Worm (Caenorhabditis elegans) whole organism, late embryonic: ENCODE results near the gene T21B10.4.

Source experiments
- C38D4.7 ChIP-seq: fragments of 200-800 bp; sonication (Bioruptor generic); optimal IDR thresholded peaks from 2 replicates; lab custom pipeline; 2018; ENCODE audit warnings: mild to moderate bottlenecking, missing genetic modification characterization, moderate library complexity, missing compliant biosample characterization
- T23F11.4 ChIP-seq: fragments of 200-800 bp; sonication (Bioruptor generic); optimal IDR thresholded peaks from 2 replicates; lab custom pipeline; 2018; ENCODE audit warnings: mild to moderate bottlenecking, missing genetic modification characterization, missing compliant biosample characterization
- ceh-14 ChIP-seq: sonication (generic microtip); optimal IDR thresholded peaks from 2 replicates; lab custom pipeline; 2016; ENCODE audit warnings: missing genotype, missing genetic modification characterization, missing compliant biosample characterization
- ceh-18 ChIP-seq: sonication (generic microtip); optimal IDR thresholded peaks from 2 replicates; lab custom pipeline; 2016; ENCODE audit warnings: missing genetic modification characterization, missing compliant biosample characterization
- ceh-2 ChIP-seq: sonication (generic microtip); optimal IDR thresholded peaks from 2 replicates; lab custom pipeline; 2016; ENCODE audit warnings: missing genotype, missing genetic modification characterization, missing compliant biosample characterization
- ceh-22 ChIP-seq: sonication (generic microtip); optimal IDR thresholded peaks from 2 replicates; lab custom pipeline; 2017; ENCODE audit warnings: missing biosample characterization, missing genetic modification characterization
- ceh-31 ChIP-seq: sonication (generic microtip); optimal IDR thresholded peaks from 2 replicates; lab custom pipeline; 2016; ENCODE audit warnings: missing genetic modification characterization, missing compliant biosample characterization
- ceh-34 ChIP-seq: sonication (generic microtip); optimal IDR thresholded peaks from 2 replicates; lab custom pipeline; 2016; ENCODE audit warnings: mild to moderate bottlenecking, missing genetic modification characterization, missing compliant biosample characterization
- ceh-45 ChIP-seq: fragments of 200-800 bp; sonication (Bioruptor generic); IDR thresholded peaks from 2 replicates; pipeline ENCODE4 v1.3.6; 2022; ENCODE audit warnings: missing genetic modification reagents, missing genetic modification characterization, missing compliant biosample characterization
- ceh-9 ChIP-seq: sonication (generic microtip); optimal IDR thresholded peaks from 2 replicates; lab custom pipeline; 2016; ENCODE audit warnings: mild to moderate bottlenecking, missing genetic modification characterization, inconsistent platforms, missing compliant biosample characterization
- che-1 ChIP-seq: sonication (generic microtip); optimal IDR thresholded peaks from 2 replicates; lab custom pipeline; 2016; ENCODE audit warnings: mild to moderate bottlenecking, missing genetic modification characterization, missing compliant biosample characterization
- elt-2 ChIP-seq: sonication (generic microtip); optimal IDR thresholded peaks from 2 replicates; lab custom pipeline; 2016; ENCODE audit warnings: missing genetic modification reagents, missing genetic modification characterization, missing compliant biosample characterization
- hlh-13 ChIP-seq: fragments of 200-800 bp; sonication (Bioruptor generic); optimal IDR thresholded peaks from 2 replicates; lab custom pipeline; 2018; ENCODE audit warnings: mild to moderate bottlenecking, missing genetic modification characterization, missing compliant biosample characterization
- hlh-15 ChIP-seq: sonication (generic microtip); optimal IDR thresholded peaks from 2 replicates; lab custom pipeline; 2016; ENCODE audit warnings: missing genetic modification characterization, missing compliant biosample characterization
- hlh-30 ChIP-seq: sonication (generic microtip); optimal IDR thresholded peaks from 2 replicates; lab custom pipeline; 2017; ENCODE audit warnings: antibody characterized with exemption, missing genetic modification characterization, missing compliant biosample characterization; ENCODE audit not compliant: insufficient read depth
- hlh-8 ChIP-seq: sonication (generic microtip); optimal IDR thresholded peaks from 2 replicates; lab custom pipeline; 2016; ENCODE audit warnings: missing genotype, missing genetic modification characterization, missing compliant biosample characterization
- nhr-11 ChIP-seq: fragments of 150-350 bp; optimal IDR thresholded peaks from 2 replicates; lab custom pipeline; 2014; ENCODE audit warnings: missing biosample characterization, missing genetic modification characterization
- nhr-232 ChIP-seq: sonication (generic microtip); optimal IDR thresholded peaks from 2 replicates; lab custom pipeline; 2016; ENCODE audit warnings: missing genetic modification characterization, missing compliant biosample characterization
- pat-9 ChIP-seq: fragments of 200-800 bp; sonication (Bioruptor generic); optimal IDR thresholded peaks from 2 replicates; lab custom pipeline; 2018; ENCODE audit warnings: mild to moderate bottlenecking, missing genetic modification characterization, moderate library complexity, missing compliant biosample characterization
- pha-2 ChIP-seq: sonication (generic microtip); optimal IDR thresholded peaks from 2 replicates; lab custom pipeline; 2017; ENCODE audit warnings: mild to moderate bottlenecking, missing genetic modification characterization, missing compliant biosample characterization
- pros-1 ChIP-seq: fragments of 150-350 bp; optimal IDR thresholded peaks from 2 replicates; lab custom pipeline; 2014; ENCODE audit warnings: missing biosample characterization, missing genetic modification reagents, missing genetic modification characterization
- ref-2 ChIP-seq: sonication (generic microtip); optimal IDR thresholded peaks from 2 replicates; lab custom pipeline; 2016; ENCODE audit warnings: missing genetic modification characterization, missing compliant biosample characterization
- sdc-2 ChIP-seq: sonication (generic microtip); optimal IDR thresholded peaks from 2 replicates; lab custom pipeline; 2016; ENCODE audit warnings: missing genotype, missing genetic modification characterization, missing compliant biosample characterization
- sox-4 ChIP-seq: sonication (generic microtip); optimal IDR thresholded peaks from 2 replicates; lab custom pipeline; 2017; ENCODE audit warnings: mild to moderate bottlenecking, missing genetic modification characterization, inconsistent platforms, missing compliant biosample characterization
- tbx-2 ChIP-seq: sonication (generic microtip); optimal IDR thresholded peaks from 2 replicates; lab custom pipeline; 2016; ENCODE audit warnings: missing genetic modification characterization, missing compliant biosample characterization
- unc-3 ChIP-seq, 2 experiments: fragments of 200-800 bp in 1 of 2; sonication (Bioruptor generic) in 1 of 2; sonication (generic microtip) in 1 of 2; conservative IDR thresholded peaks in 1 of 2; optimal IDR thresholded peaks in 1 of 2; 2 replicates each; pipeline versions ENCODE4 v1.3.6 to Lab custom; 2016 to 2022; ENCODE audit warnings: missing compliant biosample characterization in 2 of 2, missing genetic modification characterization in 2 of 2, missing genetic modification reagents in 1 of 2
- unc-42 ChIP-seq: sonication (generic microtip); optimal IDR thresholded peaks from 2 replicates; lab custom pipeline; 2016; ENCODE audit warnings: missing genotype, missing genetic modification characterization, missing compliant biosample characterization
- unc-55 ChIP-seq: sonication (generic microtip); optimal IDR thresholded peaks from 2 replicates; lab custom pipeline; 2017; ENCODE audit warnings: missing biosample characterization, missing genetic modification reagents, missing genetic modification characterization
- unc-86 ChIP-seq: sonication (generic microtip); optimal IDR thresholded peaks from 2 replicates; lab custom pipeline; 2016; ENCODE audit warnings: missing genetic modification characterization, missing compliant biosample characterization
- zip-5 ChIP-seq: sonication (generic microtip); optimal IDR thresholded peaks from 2 replicates; lab custom pipeline; 2016; ENCODE audit warnings: missing genetic modification characterization, missing compliant biosample characterization

The T21B10.4 gene

DNA sequence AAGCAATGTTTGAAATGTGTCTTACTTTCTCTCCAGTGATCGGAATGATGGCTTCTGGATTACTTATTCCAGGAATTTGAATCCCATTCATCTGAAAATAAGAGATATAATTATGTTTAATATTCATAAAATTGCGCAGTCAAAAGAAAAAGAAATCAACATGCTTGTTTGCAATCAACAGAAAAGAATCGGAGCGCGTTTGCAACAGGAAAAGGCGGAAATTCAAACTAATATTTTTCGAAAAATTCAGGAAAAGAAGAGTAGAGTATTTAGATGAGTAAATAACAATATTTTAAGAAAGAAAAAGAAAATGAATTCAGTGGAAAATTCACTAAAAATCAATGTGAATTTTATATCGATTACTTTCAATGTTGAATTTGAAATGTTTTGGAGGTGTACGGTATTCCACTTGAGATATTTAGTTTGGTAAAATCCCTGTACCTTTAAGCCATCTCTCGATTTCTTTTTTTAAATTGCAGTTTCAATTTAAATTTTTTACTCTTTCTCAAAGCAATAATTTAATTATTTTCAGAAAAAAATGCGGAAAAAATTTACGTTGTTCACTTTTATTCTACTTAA lies at the start of gene T21B10.4, which contains the start of gene set-17:
Gene T21B10.4 (plus strand): TSS at position 533 of the 579 bp plus-strand sequence.
Gene set-17 (minus strand): TSS at position 127 of the 579 bp plus-strand sequence.
- TF ChIP-seq elt-2 (tag; lab: Kevin White, UChicago) (no peak), hlh-13 (GFP tag; lab: Kevin White, UChicago) (no peak), ceh-14 (tag; lab: Kevin White, UChicago) (no peak), tbx-2 (no peak), sox-4 (tag; lab: Kevin White, UChicago) (no peak), C38D4.7 (GFP tag; lab: Kevin White, UChicago) (no peak), ceh-18 (no peak), unc-3 (GFP tag; conservative IDR thresholded peaks at IDR 0.05; lab: Robert Waterston, UW) (no peak), unc-3 (tag; optimal IDR thresholded peaks at IDR 0.05; lab: Kevin White, UChicago) (no peak), pros-1 (no peak)

DNA sequence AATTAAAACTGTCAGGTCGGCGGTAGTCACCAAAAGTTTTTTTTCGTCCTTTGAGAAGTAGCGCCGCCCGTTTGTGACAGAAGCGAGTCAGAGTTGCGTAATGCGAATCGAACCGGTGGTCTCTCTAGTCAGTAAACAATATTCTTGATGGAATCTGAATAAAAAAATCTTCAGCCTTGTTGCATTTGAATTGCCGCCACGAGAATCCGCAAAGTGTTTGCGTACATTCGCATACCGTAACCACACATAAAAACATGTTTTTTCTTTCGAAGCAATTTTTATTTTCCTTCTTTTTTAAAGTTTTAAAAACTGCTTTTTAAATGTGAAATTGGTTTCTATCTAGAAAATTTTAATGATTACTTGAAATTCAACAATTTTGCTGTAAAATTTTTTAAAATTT lies 49.7 kb upstream of the T21B10.4 start:
- TF ChIP-seq T23F11.4 (GFP tag; lab: Kevin White, UChicago) (no peak), pros-1 (no peak), ceh-2 (tag; lab: Kevin White, UChicago) (no peak), elt-2 (tag; lab: Kevin White, UChicago) (no peak), nhr-11 (tag; lab: Kevin White, UChicago) (no peak), sox-4 (tag; lab: Kevin White, UChicago) (no peak), hlh-13 (GFP tag; lab: Kevin White, UChicago) (no peak)

DNA sequence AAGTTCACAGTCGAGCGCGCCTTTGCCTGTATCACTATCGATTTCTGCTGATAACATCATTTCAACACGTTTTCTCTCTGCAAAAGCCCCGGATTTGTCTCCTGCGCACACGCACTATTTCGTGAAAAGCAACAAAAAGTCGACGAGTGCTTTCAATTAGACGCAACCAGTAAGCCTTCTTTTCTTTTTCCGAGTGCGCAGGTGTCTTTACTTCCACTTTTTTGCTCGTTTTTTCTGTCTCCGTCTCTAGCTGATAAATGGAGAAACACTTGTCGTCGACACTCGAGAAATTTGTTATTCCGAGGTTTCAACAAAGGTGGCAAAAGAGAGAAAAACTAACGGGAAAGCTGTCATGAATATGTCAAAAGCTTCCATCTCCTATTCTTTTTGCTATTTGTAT lies 49.1 kb upstream of the T21B10.4 start:
- TF ChIP-seq che-1 (tag; lab: Kevin White, UChicago) (no peak), ceh-22 (tag; lab: Kevin White, UChicago) (no peak), ceh-9 (tag; lab: Kevin White, UChicago) (no peak)
- TF ChIP-seq, all 69 proteins: peak for 0

DNA sequence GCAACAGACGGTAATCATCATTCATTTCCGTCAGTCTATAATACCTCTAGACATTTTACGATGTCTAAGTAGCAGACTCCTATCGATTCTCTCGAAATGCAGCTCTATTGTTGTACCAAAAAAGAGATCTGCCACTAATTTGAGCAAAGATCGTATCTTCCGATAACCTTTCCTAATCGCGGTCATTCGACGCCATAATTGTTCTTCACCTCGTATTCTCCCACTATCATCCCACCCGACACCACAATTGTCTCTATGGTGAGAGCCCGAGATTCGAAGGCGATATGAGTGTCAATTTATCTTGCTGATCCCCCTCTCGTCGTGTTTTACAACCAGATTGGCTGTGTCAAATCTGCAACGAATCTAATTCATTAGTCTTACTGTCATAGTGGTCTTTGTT lies 45.3 kb upstream of the T21B10.4 start:
- TF ChIP-seq unc-86 (no peak), hlh-30 (tag; lab: Kevin White, UChicago) (no peak), hlh-8 (tag; lab: Kevin White, UChicago) (no peak)

DNA sequence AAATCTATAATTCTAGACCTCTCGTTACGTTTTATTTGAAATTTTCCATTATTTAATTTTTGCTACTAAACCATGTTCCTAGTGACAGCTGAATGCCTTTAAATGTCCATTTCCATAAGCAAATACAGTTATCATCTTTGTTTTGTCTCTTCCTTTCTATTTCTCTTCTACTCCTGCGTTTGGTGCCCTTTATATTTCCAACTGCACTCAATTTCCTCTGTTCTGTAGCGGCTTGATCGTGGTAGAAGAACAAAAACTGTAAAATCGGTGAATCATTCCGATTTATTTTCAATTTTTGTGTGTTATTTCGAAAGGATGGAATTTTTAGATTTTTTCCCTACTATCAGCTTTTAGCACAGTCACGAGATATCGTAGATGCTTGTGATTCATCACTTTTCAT lies 44.8 kb upstream of the T21B10.4 start:
- TF ChIP-seq sdc-2 (tag; lab: Kevin White, UChicago) (no peak), hlh-15 (tag; lab: Kevin White, UChicago) (no peak), unc-42 (no peak), ceh-14 (tag; lab: Kevin White, UChicago) (no peak), zip-5 (tag; lab: Kevin White, UChicago) (no peak), ceh-2 (tag; lab: Kevin White, UChicago) (no peak), ceh-9 (tag; lab: Kevin White, UChicago) (no peak), ceh-31 (tag; lab: Kevin White, UChicago) (no peak), pat-9 (tag; lab: Kevin White, UChicago) (no peak), nhr-11 (tag; lab: Kevin White, UChicago) (no peak), ceh-22 (tag; lab: Kevin White, UChicago) (no peak), nhr-232 (tag; lab: Kevin White, UChicago) (no peak), ceh-45 (GFP tag; lab: Robert Waterston, UW) (no peak), sox-4 (tag; lab: Kevin White, UChicago) (no peak), unc-55 (GFP tag; lab: Kevin White, UChicago) (no peak), ceh-34 (tag; lab: Kevin White, UChicago) (no peak), pha-2 (tag; lab: Kevin White, UChicago) (no peak), ref-2 (tag; lab: Kevin White, UChicago) (no peak), hlh-30 (tag; lab: Kevin White, UChicago) (no peak)
